Worm (Caenorhabditis elegans) whole organism, L3 larva: ENCODE results near the gene blos-2.

Experiments
- R02D3.7 ChIP-seq: fragments of 150-350 bp; optimal IDR thresholded peaks from 2 replicates; lab custom pipeline; 2014; ENCODE audit warnings: missing biosample characterization, missing genetic modification characterization
- ZK546.5 ChIP-seq: sonication (generic microtip); optimal IDR thresholded peaks from 2 replicates; lab custom pipeline; 2017; ENCODE audit warnings: missing biosample characterization, missing genetic modification characterization
- aly-2 ChIP-seq: fragments of 150-350 bp; optimal IDR thresholded peaks from 2 replicates; lab custom pipeline; 2014; ENCODE audit warnings: missing biosample characterization, missing genetic modification characterization
- ama-1 ChIP-seq: fragments of 150-350 bp; optimal IDR thresholded peaks from 2 replicates; lab custom pipeline; 2018
- ceh-16 ChIP-seq: sonication (generic microtip); optimal IDR thresholded peaks from 2 replicates; lab custom pipeline; 2017; ENCODE audit warnings: missing biosample characterization, missing genetic modification characterization
- ceh-28 ChIP-seq: fragments of 150-350 bp; optimal IDR thresholded peaks from 2 replicates; lab custom pipeline; 2014; ENCODE audit warnings: missing biosample characterization, missing genetic modification reagents, missing genetic modification characterization
- ceh-82 ChIP-seq: fragments of 150-350 bp; optimal IDR thresholded peaks from 2 replicates; lab custom pipeline; 2014; ENCODE audit warnings: missing biosample characterization, missing genetic modification characterization
- ceh-9 ChIP-seq: sonication (generic microtip); optimal IDR thresholded peaks from 2 replicates; lab custom pipeline; 2018; ENCODE audit warnings: missing biosample characterization, missing genetic modification characterization
- elt-1 ChIP-seq: fragments of 150-350 bp; optimal IDR thresholded peaks from 2 replicates; lab custom pipeline; 2014; ENCODE audit warnings: missing biosample characterization, missing genetic modification characterization
- elt-2 ChIP-seq: sonication (generic microtip); optimal IDR thresholded peaks from 2 replicates; lab custom pipeline; 2016; ENCODE audit warnings: missing genetic modification reagents, mild to moderate bottlenecking, missing genetic modification characterization, missing compliant biosample characterization
- elt-3 ChIP-seq, 3 experiments: fragments of 150-350 bp in 1 of 3; sonication (generic microtip) in 2 of 3; optimal IDR thresholded peaks; 2 replicates in 2 of 3; 4 replicates in 1 of 3; lab custom pipeline; 2014 to 2017; ENCODE audit warnings: missing biosample characterization in 3 of 3, missing genetic modification characterization in 3 of 3
- fkh-10 ChIP-seq: sonication (generic microtip); optimal IDR thresholded peaks from 2 replicates; lab custom pipeline; 2017; ENCODE audit warnings: missing biosample characterization, missing genetic modification reagents, missing genetic modification characterization
- fos-1 ChIP-seq: fragments of 150-350 bp; optimal IDR thresholded peaks from 2 replicates; lab custom pipeline; 2014; ENCODE audit warnings: missing biosample characterization, missing genetic modification characterization
- hmg-11 ChIP-seq: sonication (generic microtip); optimal IDR thresholded peaks from 2 replicates; lab custom pipeline; 2016; ENCODE audit warnings: missing genetic modification characterization, missing compliant biosample characterization
- jun-1 ChIP-seq: fragments of 150-350 bp; optimal IDR thresholded peaks from 2 replicates; lab custom pipeline; 2014; ENCODE audit warnings: missing biosample characterization, missing genetic modification reagents, missing genetic modification characterization
- lin-15B ChIP-seq: fragments of 150-350 bp; optimal IDR thresholded peaks from 2 replicates; lab custom pipeline; 2014; ENCODE audit warnings: missing biosample characterization, missing genetic modification characterization
- lin-39 ChIP-seq: fragments of 150-350 bp; optimal IDR thresholded peaks from 2 replicates; lab custom pipeline; 2018; ENCODE audit warnings: missing biosample characterization, missing genetic modification reagents, missing genetic modification characterization
- mdl-1 ChIP-seq: fragments of 150-350 bp; optimal IDR thresholded peaks from 2 replicates; lab custom pipeline; 2014; ENCODE audit warnings: missing biosample characterization, missing genetic modification characterization
- mml-1 ChIP-seq: fragments of 150-350 bp; sonication (generic microtip); optimal IDR thresholded peaks from 3 replicates; lab custom pipeline; 2014; ENCODE audit warnings: missing biosample characterization, missing genetic modification characterization
- nfya-1 ChIP-seq: sonication (generic microtip); optimal IDR thresholded peaks from 2 replicates; lab custom pipeline; 2017; ENCODE audit warnings: missing genetic modification characterization, mild to moderate bottlenecking, missing compliant biosample characterization, antibody characterized with exemption, moderate library complexity; ENCODE audit not compliant: insufficient read depth
- nhr-11 ChIP-seq: fragments of 150-350 bp; optimal IDR thresholded peaks from 2 replicates; lab custom pipeline; 2014; ENCODE audit warnings: missing biosample characterization, missing genetic modification characterization
- nhr-12 ChIP-seq: fragments of 150-350 bp; optimal IDR thresholded peaks from 2 replicates; lab custom pipeline; 2014; ENCODE audit warnings: missing biosample characterization, missing genetic modification characterization
- nhr-23 ChIP-seq: fragments of 150-350 bp; optimal IDR thresholded peaks from 2 replicates; lab custom pipeline; 2014; ENCODE audit warnings: missing biosample characterization, missing genetic modification reagents, missing genetic modification characterization
- nhr-237 ChIP-seq: fragments of 150-350 bp; optimal IDR thresholded peaks from 2 replicates; lab custom pipeline; 2014; ENCODE audit warnings: missing biosample characterization, missing genetic modification characterization
- nhr-28 ChIP-seq: fragments of 150-350 bp; optimal IDR thresholded peaks from 2 replicates; lab custom pipeline; 2014; ENCODE audit warnings: missing biosample characterization, missing genetic modification characterization
- nhr-43 ChIP-seq: sonication (generic microtip); optimal IDR thresholded peaks from 2 replicates; lab custom pipeline; 2016; ENCODE audit warnings: mild to moderate bottlenecking, missing genetic modification characterization, missing compliant biosample characterization; ENCODE audit not compliant: poor library complexity, severe bottlenecking
- nhr-67 ChIP-seq: fragments of 150-350 bp; optimal IDR thresholded peaks from 2 replicates; lab custom pipeline; 2014; ENCODE audit warnings: missing biosample characterization, missing genetic modification characterization
- nhr-77 ChIP-seq: fragments of 150-350 bp; optimal IDR thresholded peaks from 2 replicates; lab custom pipeline; 2014; ENCODE audit warnings: missing biosample characterization, missing genetic modification characterization
- pha-4 ChIP-seq: fragments of 150-350 bp; optimal IDR thresholded peaks from 2 replicates; lab custom pipeline; 2014; ENCODE audit warnings: missing biosample characterization, missing genetic modification reagents, missing genetic modification characterization
- pqm-1 ChIP-seq: fragments of 150-350 bp; optimal IDR thresholded peaks from 2 replicates; lab custom pipeline; 2017; ENCODE audit warnings: missing biosample characterization, missing genetic modification characterization, inconsistent platforms
- sea-2 ChIP-seq: fragments of 150-350 bp; sonication (generic microtip); optimal IDR thresholded peaks from 4 replicates; lab custom pipeline; 2014; ENCODE audit warnings: missing biosample characterization, missing genetic modification reagents, missing genetic modification characterization
- skn-1 ChIP-seq: fragments of 150-350 bp; optimal IDR thresholded peaks from 2 replicates; lab custom pipeline; 2014; ENCODE audit warnings: missing biosample characterization, missing genetic modification characterization
- snpc-4 ChIP-seq: fragments of 150-350 bp; optimal IDR thresholded peaks from 2 replicates; lab custom pipeline; 2014; ENCODE audit warnings: missing biosample characterization, missing genetic modification characterization
- tbx-2 ChIP-seq: sonication (generic microtip); optimal IDR thresholded peaks from 2 replicates; lab custom pipeline; 2016; ENCODE audit warnings: mild to moderate bottlenecking, missing genetic modification characterization, missing compliant biosample characterization
- unc-39 ChIP-seq: sonication (generic microtip); optimal IDR thresholded peaks from 4 replicates; lab custom pipeline; 2017; ENCODE audit warnings: missing biosample characterization, missing genetic modification characterization
- unc-62 ChIP-seq: fragments of 150-350 bp; sonication (generic microtip); optimal IDR thresholded peaks from 4 replicates; lab custom pipeline; 2014; ENCODE audit warnings: missing biosample characterization, missing genetic modification reagents, missing genetic modification characterization
- zag-1 ChIP-seq: fragments of 150-350 bp; optimal IDR thresholded peaks from 2 replicates; lab custom pipeline; 2014; ENCODE audit warnings: missing biosample characterization, missing genetic modification characterization
- ztf-11 ChIP-seq: fragments of 150-350 bp; optimal IDR thresholded peaks from 2 replicates; lab custom pipeline; 2014; ENCODE audit warnings: missing biosample characterization, missing genetic modification characterization
- ztf-4 ChIP-seq: fragments of 150-350 bp; optimal IDR thresholded peaks from 2 replicates; lab custom pipeline; 2014; ENCODE audit warnings: missing biosample characterization, missing genetic modification characterization

Gene blos-2

ce11 chrIV:6301764-6302163, 32.3 kb upstream of the blos-2 start, which contains the start of gene srv-26:
Gene srv-26 (minus strand): TSS chrIV:6301864.
- no peak for TF ChIP-seq skn-1 (tag; lab: Kevin White, UChicago)
- TF ChIP-seq nhr-67 (tag; lab: Kevin White, UChicago): no peak
- no peak for TF ChIP-seq ama-1 (lab: Kevin White, UChicago)
- no peak for TF ChIP-seq nhr-11 (tag; lab: Kevin White, UChicago)
- no peak for TF ChIP-seq sea-2 (GFP tag; lab: Kevin White, UChicago)
- no peak for TF ChIP-seq snpc-4 (tag; lab: Kevin White, UChicago)
- TF ChIP-seq jun-1 (tag; lab: Kevin White, UChicago): no peak
- TF ChIP-seq elt-1 (tag; lab: Kevin White, UChicago): no peak
- TF ChIP-seq hmg-11 (tag; lab: Kevin White, UChicago): no peak
- TF ChIP-seq ztf-11: no peak
- TF ChIP-seq fos-1 (tag; lab: Kevin White, UChicago): no peak
- no peak for TF ChIP-seq mml-1
- no peak for TF ChIP-seq ZK546.5
- TF ChIP-seq aly-2 (tag; lab: Kevin White, UChicago): no peak

DNA sequence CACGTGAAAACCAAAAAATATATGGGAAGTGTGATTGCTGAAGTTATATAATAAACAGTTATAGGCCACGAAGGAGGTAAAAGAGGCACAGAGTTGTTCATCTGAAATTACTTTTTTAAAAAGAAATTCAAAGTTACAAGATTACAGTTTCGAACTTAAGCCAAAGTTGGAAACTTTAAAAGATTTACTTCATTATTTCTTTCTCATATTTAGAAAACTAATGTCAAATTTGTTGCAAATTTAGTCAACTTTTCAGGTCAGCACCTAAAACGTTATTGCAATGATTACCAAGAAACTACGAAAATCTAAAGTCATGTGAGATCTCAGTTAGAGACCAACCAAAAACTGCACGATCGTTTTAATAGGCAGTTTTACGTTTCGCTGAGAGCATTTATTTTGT, 30.4 kb upstream of the blos-2 start, which contains the start of gene srv-25:
Gene srv-25, minus strand, starts transcription at position 101 of the 400 bp plus-strand sequence.
- TF ChIP-seq lin-15B: no peak
- TF ChIP-seq aly-2 (tag; lab: Kevin White, UChicago): no peak
- no peak for TF ChIP-seq ceh-28 (tag; lab: Kevin White, UChicago)
- no peak for TF ChIP-seq pha-4 (tag; lab: Kevin White, UChicago)
- no peak for TF ChIP-seq snpc-4 (tag; lab: Kevin White, UChicago)
- TF ChIP-seq fos-1 (tag; lab: Kevin White, UChicago): no peak
- no peak for TF ChIP-seq elt-3 (tag; optimal IDR thresholded peaks at IDR 0.05; lab: Kevin White, UChicago)
- no peak for TF ChIP-seq sea-2 (GFP tag; lab: Kevin White, UChicago)
- no peak for TF ChIP-seq zag-1 (tag; lab: Kevin White, UChicago)
- TF ChIP-seq ztf-11: no peak
- TF ChIP-seq nhr-43 (tag; lab: Kevin White, UChicago): no peak
- no peak for TF ChIP-seq mml-1
- TF ChIP-seq ceh-82 (tag; lab: Kevin White, UChicago): no peak
- TF ChIP-seq nhr-237 (tag; lab: Kevin White, UChicago): no peak
- TF ChIP-seq ztf-4 (tag; lab: Kevin White, UChicago): no peak
- no peak for TF ChIP-seq skn-1 (tag; lab: Kevin White, UChicago)
- no peak for TF ChIP-seq unc-39 (tag; lab: Kevin White, UChicago)
- TF ChIP-seq lin-39: no peak
- no peak for TF ChIP-seq tbx-2 (tag; lab: Kevin White, UChicago)
- no peak for TF ChIP-seq ceh-16

ce11 chrIV:6307439-6307838, 26.6 kb upstream of the blos-2 start, which contains the start of gene csp-2:
Gene csp-2 (plus strand): TSS chrIV:6307739.
- TF ChIP-seq ceh-82 (tag; lab: Kevin White, UChicago): no peak
- TF ChIP-seq unc-62: no peak
- TF ChIP-seq nhr-77 (tag; lab: Kevin White, UChicago): no peak
- no peak for TF ChIP-seq ama-1 (lab: Kevin White, UChicago)
- TF ChIP-seq nfya-1 (tag; lab: Kevin White, UChicago): no peak
- no peak for TF ChIP-seq lin-39
- TF ChIP-seq pqm-1 (tag; lab: Kevin White, UChicago): no peak
- TF ChIP-seq fkh-10 (GFP tag; lab: Kevin White, UChicago): no peak
- no peak for TF ChIP-seq ceh-9
- TF ChIP-seq aly-2 (tag; lab: Kevin White, UChicago): no peak
- no peak for TF ChIP-seq unc-39 (tag; lab: Kevin White, UChicago)
- no peak for TF ChIP-seq elt-2
- no peak for TF ChIP-seq nhr-23 (tag; lab: Kevin White, UChicago)
- no peak for TF ChIP-seq mdl-1 (tag; lab: Kevin White, UChicago)
- no peak for TF ChIP-seq nhr-12 (tag; lab: Kevin White, UChicago)
- TF ChIP-seq elt-1 (tag; lab: Kevin White, UChicago): no peak
- TF ChIP-seq nhr-28 (tag; lab: Kevin White, UChicago): no peak
- TF ChIP-seq ztf-11: no peak
- TF ChIP-seq R02D3.7: no peak
- TF ChIP-seq zag-1 (tag; lab: Kevin White, UChicago): no peak
